Fruit fly (Drosophila melanogaster): ENCODE measurements around the gene CG3609.

- TF ChIP-seq D1 (tag; optimal IDR thresholded peaks at IDR 0.05) = no peak
- no peak for TF ChIP-seq CG4496 (GFP tag; IDR thresholded peaks at IDR 0.05)
- no peak for TF ChIP-seq CG34367 (tag; optimal IDR thresholded peaks at IDR 0.05)
- no peak for TF ChIP-seq CG17806 (tag; optimal IDR thresholded peaks at IDR 0.05)
- TF ChIP-seq gl (tag; optimal IDR thresholded peaks at IDR 0.05) = no peak
- TF ChIP-seq CG15710 (tag; optimal IDR thresholded peaks at IDR 0.05) = no peak
These were observed 16.9 kb upstream of the CG3609 start, which contains the start of gene CG46448 for dm6 chr2L:2391321-2391720.
